Fruit fly (Drosophila melanogaster): ENCODE data around the gene orb2.

Gene orb2

dm6 chr3L:8891167-8891618, 63.1 kb downstream of the orb2 start, which contains the start of gene Mcm7 (continued):
- TF ChIP-seq Lhr (GFP tag; optimal IDR thresholded peaks at IDR 0.05) (peak; percentile 77), CG5180 (GFP tag; optimal IDR thresholded peaks at IDR 0.05) (peak; percentile 52), slbo (GFP tag; IDR thresholded peaks at IDR 0.05) (no peak), NC2β (GFP tag; optimal IDR thresholded peaks at IDR 0.05) (no peak), tna (GFP tag; IDR thresholded peaks at IDR 0.05; ENCODE audit: partially characterized antibody) (no peak), CG15601 (tag; optimal IDR thresholded peaks at IDR 0.05) (no peak), Xrp1 (GFP tag; IDR thresholded peaks at IDR 0.05) (no peak), CG9932 (GFP tag; IDR thresholded peaks at IDR 0.05) (0 out of 2 replicates have a peak, but pooled peaks have one; percentile 30), CG6683 (GFP tag; optimal IDR thresholded peaks at IDR 0.05) (no peak), CG9215 (GFP tag; IDR thresholded peaks at IDR 0.05) (no peak), Jarid2 (GFP tag; optimal IDR thresholded peaks at IDR 0.05) (no peak), crc (GFP tag; optimal IDR thresholded peaks at IDR 0.05) (no peak), CG12769 (tag; optimal IDR thresholded peaks at IDR 0.05) (no peak), Optix (GFP tag; IDR thresholded peaks at IDR 0.05) (no peak), Scr (GFP tag; IDR thresholded peaks at IDR 0.05; ENCODE audit: partially characterized antibody) (peak; percentile 70), CG1647 (GFP tag; optimal IDR thresholded peaks at IDR 0.05) (no peak), BEAF-32 (GFP tag; optimal IDR thresholded peaks at IDR 0.05) (peak; percentile 80), ara (GFP tag; IDR thresholded peaks at IDR 0.05) (no peak), E2f2 (GFP tag; IDR thresholded peaks at IDR 0.05) (peak; percentile 92), wdn (GFP tag; IDR thresholded peaks at IDR 0.05) (no peak), MBD-R2 (GFP tag; IDR thresholded peaks at IDR 0.05) (no peak), B-H1 (GFP tag; IDR thresholded peaks at IDR 0.05) (no peak), CG18619 (GFP tag; optimal IDR thresholded peaks at IDR 0.05) (no peak), vnd (GFP tag; IDR thresholded peaks at IDR 0.05; ENCODE audit: partially characterized antibody) (peak; percentile 48; the same call in 1 of the 3 replicates), CG15696 (tag; optimal IDR thresholded peaks at IDR 0.05) (no peak), NK7.1 (GFP tag; optimal IDR thresholded peaks at IDR 0.05) (no peak), nerfin-2 (GFP tag; IDR thresholded peaks at IDR 0.05; ENCODE audit: partially characterized antibody) (no peak), Pdp1 (GFP tag; optimal IDR thresholded peaks at IDR 0.05) (peak in 1 of 2 experiments; percentile 98), Myb (GFP tag; optimal IDR thresholded peaks at IDR 0.05) (peak; percentile 55), CG2678 (tag; optimal IDR thresholded peaks at IDR 0.05) (no peak), pita (GFP tag; optimal IDR thresholded peaks at IDR 0.05) (peak; percentile 51), grau (tag; optimal IDR thresholded peaks at IDR 0.05) (no peak), CTCF (GFP tag; optimal IDR thresholded peaks at IDR 0.05) (peak; percentile 72), CG30020 (tag; optimal IDR thresholded peaks at IDR 0.05) (no peak), CG1529 (GFP tag; optimal IDR thresholded peaks at IDR 0.05) (no peak), crp (GFP tag; optimal IDR thresholded peaks at IDR 0.05) (no peak), tll (GFP tag; optimal IDR thresholded peaks at IDR 0.05) (no peak), CG12391 (tag; optimal IDR thresholded peaks at IDR 0.05) (peak; percentile 28), lov (optimal IDR thresholded peaks at IDR 0.05) (no peak), lov (GFP tag; IDR thresholded peaks at IDR 0.05) (no peak), Ets97D (GFP tag; optimal IDR thresholded peaks at IDR 0.05) (peak; percentile 43), CG7987 (GFP tag; optimal IDR thresholded peaks at IDR 0.05) (no peak), tx (GFP tag; optimal IDR thresholded peaks at IDR 0.05) (no peak), Abd-B (GFP tag; optimal IDR thresholded peaks at IDR 0.05) (peak; percentile 26), pfk (GFP tag; optimal IDR thresholded peaks at IDR 0.05) (no peak), Dip3 (GFP tag; optimal IDR thresholded peaks at IDR 0.05) (peak; percentile 48), jing (GFP tag; optimal IDR thresholded peaks at IDR 0.05) (no peak), Dip2 (GFP tag; IDR thresholded peaks at IDR 0.05) (no peak), pzg (GFP tag; optimal IDR thresholded peaks at IDR 0.05) (peak; percentile 44), Hr51 (GFP tag; optimal IDR thresholded peaks at IDR 0.05) (no peak), Sry-δ (GFP tag; optimal IDR thresholded peaks at IDR 0.05) (peak; percentile 80)

Measured in whole organism, embryonic.